Worm (Caenorhabditis elegans) whole organism, L3 larva: Measurements from ENCODE around the gene nspc-19.

ENCODE experiments used
- R02D3.7 ChIP-seq: fragments of 150-350 bp; optimal IDR thresholded peaks from 2 replicates; lab custom pipeline; 2014; ENCODE audit warnings: missing biosample characterization, missing genetic modification characterization
- ZK546.5 ChIP-seq: sonication (generic microtip); optimal IDR thresholded peaks from 2 replicates; lab custom pipeline; 2017; ENCODE audit warnings: missing biosample characterization, missing genetic modification characterization
- aly-2 ChIP-seq: fragments of 150-350 bp; optimal IDR thresholded peaks from 2 replicates; lab custom pipeline; 2014; ENCODE audit warnings: missing biosample characterization, missing genetic modification characterization
- ama-1 ChIP-seq: fragments of 150-350 bp; optimal IDR thresholded peaks from 2 replicates; lab custom pipeline; 2018
- ceh-16 ChIP-seq: sonication (generic microtip); optimal IDR thresholded peaks from 2 replicates; lab custom pipeline; 2017; ENCODE audit warnings: missing biosample characterization, missing genetic modification characterization
- ceh-28 ChIP-seq: fragments of 150-350 bp; optimal IDR thresholded peaks from 2 replicates; lab custom pipeline; 2014; ENCODE audit warnings: missing biosample characterization, missing genetic modification reagents, missing genetic modification characterization
- ceh-9 ChIP-seq: sonication (generic microtip); optimal IDR thresholded peaks from 2 replicates; lab custom pipeline; 2018; ENCODE audit warnings: missing biosample characterization, missing genetic modification characterization
- egl-27 ChIP-seq: sonication (generic microtip); optimal IDR thresholded peaks from 4 replicates; lab custom pipeline; 2017; ENCODE audit warnings: missing biosample characterization, missing genetic modification reagents, missing genetic modification characterization
- egl-5 ChIP-seq: fragments of 150-350 bp; optimal IDR thresholded peaks from 2 replicates; lab custom pipeline; 2017; ENCODE audit warnings: missing biosample characterization, missing genetic modification reagents, missing genetic modification characterization, inconsistent platforms
- elt-1 ChIP-seq: fragments of 150-350 bp; optimal IDR thresholded peaks from 2 replicates; lab custom pipeline; 2014; ENCODE audit warnings: missing biosample characterization, missing genetic modification characterization
- elt-2 ChIP-seq: sonication (generic microtip); optimal IDR thresholded peaks from 2 replicates; lab custom pipeline; 2016; ENCODE audit warnings: missing genetic modification reagents, mild to moderate bottlenecking, missing genetic modification characterization, missing compliant biosample characterization
- eor-1 ChIP-seq, 2 experiments: fragments of 150-350 bp; optimal IDR thresholded peaks; 2 replicates each; lab custom pipeline; 2014 to 2018; ENCODE audit warnings: missing biosample characterization in 2 of 2, missing genetic modification characterization in 2 of 2
- fkh-10 ChIP-seq: sonication (generic microtip); optimal IDR thresholded peaks from 2 replicates; lab custom pipeline; 2017; ENCODE audit warnings: missing biosample characterization, missing genetic modification reagents, missing genetic modification characterization
- jun-1 ChIP-seq: fragments of 150-350 bp; optimal IDR thresholded peaks from 2 replicates; lab custom pipeline; 2014; ENCODE audit warnings: missing biosample characterization, missing genetic modification reagents, missing genetic modification characterization
- lin-15B ChIP-seq: fragments of 150-350 bp; optimal IDR thresholded peaks from 2 replicates; lab custom pipeline; 2014; ENCODE audit warnings: missing biosample characterization, missing genetic modification characterization
- lin-39 ChIP-seq: fragments of 150-350 bp; optimal IDR thresholded peaks from 2 replicates; lab custom pipeline; 2018; ENCODE audit warnings: missing biosample characterization, missing genetic modification reagents, missing genetic modification characterization
- mdl-1 ChIP-seq: fragments of 150-350 bp; optimal IDR thresholded peaks from 2 replicates; lab custom pipeline; 2014; ENCODE audit warnings: missing biosample characterization, missing genetic modification characterization
- mml-1 ChIP-seq: fragments of 150-350 bp; sonication (generic microtip); optimal IDR thresholded peaks from 3 replicates; lab custom pipeline; 2014; ENCODE audit warnings: missing biosample characterization, missing genetic modification characterization
- nfya-1 ChIP-seq: sonication (generic microtip); optimal IDR thresholded peaks from 2 replicates; lab custom pipeline; 2017; ENCODE audit warnings: missing genetic modification characterization, mild to moderate bottlenecking, missing compliant biosample characterization, antibody characterized with exemption, moderate library complexity; ENCODE audit not compliant: insufficient read depth
- nhr-11 ChIP-seq: fragments of 150-350 bp; optimal IDR thresholded peaks from 2 replicates; lab custom pipeline; 2014; ENCODE audit warnings: missing biosample characterization, missing genetic modification characterization
- nhr-12 ChIP-seq: fragments of 150-350 bp; optimal IDR thresholded peaks from 2 replicates; lab custom pipeline; 2014; ENCODE audit warnings: missing biosample characterization, missing genetic modification characterization
- nhr-23 ChIP-seq: fragments of 150-350 bp; optimal IDR thresholded peaks from 2 replicates; lab custom pipeline; 2014; ENCODE audit warnings: missing biosample characterization, missing genetic modification reagents, missing genetic modification characterization
- nhr-237 ChIP-seq: fragments of 150-350 bp; optimal IDR thresholded peaks from 2 replicates; lab custom pipeline; 2014; ENCODE audit warnings: missing biosample characterization, missing genetic modification characterization
- nhr-25 ChIP-seq: sonication (generic microtip); optimal IDR thresholded peaks from 2 replicates; lab custom pipeline; 2017; ENCODE audit warnings: missing biosample characterization, missing genetic modification characterization
- nhr-28 ChIP-seq: fragments of 150-350 bp; optimal IDR thresholded peaks from 2 replicates; lab custom pipeline; 2014; ENCODE audit warnings: missing biosample characterization, missing genetic modification characterization
- nhr-43 ChIP-seq: sonication (generic microtip); optimal IDR thresholded peaks from 2 replicates; lab custom pipeline; 2016; ENCODE audit warnings: mild to moderate bottlenecking, missing genetic modification characterization, missing compliant biosample characterization; ENCODE audit not compliant: poor library complexity, severe bottlenecking
- nhr-77 ChIP-seq: fragments of 150-350 bp; optimal IDR thresholded peaks from 2 replicates; lab custom pipeline; 2014; ENCODE audit warnings: missing biosample characterization, missing genetic modification characterization
- pha-4 ChIP-seq: fragments of 150-350 bp; optimal IDR thresholded peaks from 2 replicates; lab custom pipeline; 2014; ENCODE audit warnings: missing biosample characterization, missing genetic modification reagents, missing genetic modification characterization
- pqm-1 ChIP-seq: fragments of 150-350 bp; optimal IDR thresholded peaks from 2 replicates; lab custom pipeline; 2017; ENCODE audit warnings: missing biosample characterization, missing genetic modification characterization, inconsistent platforms
- tbx-2 ChIP-seq: sonication (generic microtip); optimal IDR thresholded peaks from 2 replicates; lab custom pipeline; 2016; ENCODE audit warnings: mild to moderate bottlenecking, missing genetic modification characterization, missing compliant biosample characterization
- unc-39 ChIP-seq: sonication (generic microtip); optimal IDR thresholded peaks from 4 replicates; lab custom pipeline; 2017; ENCODE audit warnings: missing biosample characterization, missing genetic modification characterization
- unc-62 ChIP-seq: fragments of 150-350 bp; sonication (generic microtip); optimal IDR thresholded peaks from 4 replicates; lab custom pipeline; 2014; ENCODE audit warnings: missing biosample characterization, missing genetic modification reagents, missing genetic modification characterization
- zag-1 ChIP-seq: fragments of 150-350 bp; optimal IDR thresholded peaks from 2 replicates; lab custom pipeline; 2014; ENCODE audit warnings: missing biosample characterization, missing genetic modification characterization
- ztf-11 ChIP-seq: fragments of 150-350 bp; optimal IDR thresholded peaks from 2 replicates; lab custom pipeline; 2014; ENCODE audit warnings: missing biosample characterization, missing genetic modification characterization
- ztf-4 ChIP-seq: fragments of 150-350 bp; optimal IDR thresholded peaks from 2 replicates; lab custom pipeline; 2014; ENCODE audit warnings: missing biosample characterization, missing genetic modification characterization

Gene nspc-19

DNA sequence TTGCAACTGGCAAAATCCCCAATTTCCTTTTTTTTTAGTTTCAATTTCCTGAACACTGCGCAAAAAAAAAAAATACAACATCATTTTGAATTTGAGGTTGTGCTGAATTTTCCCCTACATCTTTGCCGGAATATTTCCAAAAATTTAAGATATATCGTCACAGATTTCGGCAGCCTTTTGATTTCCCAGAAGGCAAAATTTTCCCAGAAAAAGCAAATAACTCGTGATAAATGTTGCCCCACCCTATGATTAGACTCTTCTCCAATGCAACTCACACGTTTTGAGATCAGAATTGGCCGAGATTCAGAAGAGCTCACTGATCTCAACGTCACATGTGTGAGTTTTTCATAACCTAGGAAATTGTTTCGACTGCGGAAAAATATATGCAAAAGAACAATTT lies 36.1 kb upstream of the nspc-19 start:
- TF ChIP-seq nhr-23 (tag; lab: Kevin White, UChicago) (no peak), tbx-2 (no peak), jun-1 (tag; lab: Kevin White, UChicago) (no peak), unc-62 (GFP tag; lab: Kevin White, UChicago) (no peak), nhr-12 (tag; lab: Kevin White, UChicago) (no peak), lin-39 (tag; lab: Kevin White, UChicago) (no peak), nhr-237 (no peak), mml-1 (tag; lab: Kevin White, UChicago) (no peak), nfya-1 (no peak), pqm-1 (no peak), ama-1 (lab: Kevin White, UChicago) (no peak), nhr-43 (tag; lab: Kevin White, UChicago) (no peak), ceh-28 (tag; lab: Kevin White, UChicago) (no peak), ceh-9 (tag; lab: Kevin White, UChicago) (no peak), R02D3.7 (no peak), nhr-28 (tag; lab: Kevin White, UChicago) (no peak), eor-1 (tag; optimal IDR thresholded peaks at IDR 0.05; lab: Kevin White, UChicago) (no peak), elt-1 (tag; lab: Kevin White, UChicago) (no peak), mdl-1 (tag; lab: Kevin White, UChicago) (no peak), zag-1 (no peak)

DNA sequence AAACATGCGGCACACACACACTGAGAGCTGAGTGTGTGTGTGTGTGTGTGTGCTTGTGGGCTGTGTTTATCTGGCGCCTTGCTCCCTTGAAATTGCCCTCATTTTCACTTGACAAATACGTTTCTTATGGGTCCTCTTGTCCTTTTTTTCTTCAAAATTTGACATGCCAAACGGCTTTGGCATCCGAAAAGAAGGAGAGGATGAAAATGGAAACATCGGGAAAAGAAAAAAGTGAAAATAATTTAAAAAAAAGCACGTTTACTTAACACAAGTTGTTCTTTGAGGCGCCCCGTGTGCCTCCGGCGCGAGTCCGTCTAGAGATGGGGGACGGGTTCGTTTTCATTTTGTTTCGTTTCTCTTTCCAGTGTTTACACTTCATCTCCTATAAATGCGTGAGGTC lies 33.4 kb upstream of the nspc-19 start:
- TF ChIP-seq lin-39 (tag; lab: Kevin White, UChicago) (peak; percentile 61), fkh-10 (GFP tag; lab: Kevin White, UChicago) (no peak), pha-4 (tag; lab: Kevin White, UChicago) (peak; percentile 41), nfya-1 (peak; percentile 9), nhr-77 (no peak)

DNA sequence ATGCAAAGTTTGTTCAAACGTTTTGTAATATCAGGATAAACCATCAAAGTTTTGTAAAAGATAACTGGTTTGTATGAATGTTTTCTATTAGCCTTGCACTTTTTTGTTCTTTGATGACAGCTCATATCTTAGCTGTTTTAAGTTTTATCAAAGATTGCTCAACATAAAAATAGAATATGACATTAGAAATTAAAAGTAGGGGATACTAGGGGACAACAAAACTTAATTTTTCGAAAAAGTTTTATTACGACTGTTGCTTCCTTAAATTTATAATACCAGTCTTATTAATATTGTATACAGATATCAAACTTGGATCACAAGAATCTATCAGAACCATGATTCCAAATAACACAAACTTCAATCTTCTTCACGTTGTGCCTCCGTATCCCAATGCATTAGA lies 32.7 kb upstream of the nspc-19 start, which contains the start of gene ztf-14:
TSS of gene ztf-14 (plus strand) at position 301 of the 400 bp plus-strand sequence.
- TF ChIP-seq lin-15B (tag; lab: Kevin White, UChicago) (no peak), nhr-43 (tag; lab: Kevin White, UChicago) (no peak)

DNA sequence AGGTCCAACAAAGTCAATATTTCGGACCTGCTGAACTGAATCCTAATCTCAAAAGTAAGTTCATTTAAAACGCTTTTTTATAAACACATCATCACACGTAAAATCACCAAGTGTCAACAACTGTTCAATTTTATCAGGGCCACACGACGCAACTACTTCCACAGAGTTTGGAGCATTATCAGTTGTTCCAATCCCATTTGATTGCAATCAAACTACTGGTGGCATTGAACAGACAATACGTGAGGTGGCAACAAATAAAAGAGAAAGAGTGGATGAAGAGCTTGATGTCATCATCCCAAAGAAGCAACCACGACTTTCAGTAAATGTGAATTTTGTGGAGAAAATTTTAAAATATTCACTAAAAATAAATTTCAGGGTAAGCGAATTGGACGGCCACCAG lies 32.0 kb upstream of the nspc-19 start:
- TF ChIP-seq ztf-11 (tag; lab: Kevin White, UChicago): no peak
- TF ChIP-seq unc-39 (tag; lab: Kevin White, UChicago): no peak
- TF ChIP-seq nhr-12 (tag; lab: Kevin White, UChicago): no peak
- no peak for TF ChIP-seq nfya-1
- TF ChIP-seq egl-5 (tag; lab: Kevin White, UChicago): peak; percentile 81
- no peak for TF ChIP-seq aly-2 (tag; lab: Kevin White, UChicago)

DNA sequence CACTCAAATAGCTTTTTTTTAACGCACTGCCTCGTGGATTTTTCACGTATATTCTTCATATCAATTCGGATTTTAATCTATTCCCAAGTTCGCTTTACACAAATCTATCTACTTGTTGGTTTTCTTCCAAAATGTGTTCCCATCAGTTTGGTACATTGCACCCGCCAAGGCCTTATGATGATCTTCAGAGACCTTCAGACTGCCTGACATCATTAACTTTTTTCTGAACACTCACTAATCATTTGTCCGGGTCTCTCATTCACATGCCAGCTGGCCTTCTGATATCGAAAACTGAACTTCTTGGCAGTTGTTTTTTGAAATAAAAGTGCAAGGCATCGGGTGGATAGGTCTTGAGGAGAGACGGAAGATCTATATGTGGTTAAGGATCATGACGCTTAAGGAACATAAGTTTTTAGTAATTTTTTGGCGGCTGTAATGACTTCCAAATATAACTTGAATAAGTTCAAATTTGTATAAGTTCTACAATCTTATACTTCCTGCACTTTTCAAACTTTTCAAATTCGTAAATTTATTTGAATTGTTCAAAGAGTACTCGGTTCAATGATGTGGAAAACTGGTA lies 28.6 kb upstream of the nspc-19 start:
- TF ChIP-seq ztf-4: no peak
- peak; percentile 5 for TF ChIP-seq nhr-43 (tag; lab: Kevin White, UChicago)
- no peak for TF ChIP-seq ZK546.5 (tag; lab: Kevin White, UChicago)
- no peak for TF ChIP-seq ceh-16 (tag; lab: Kevin White, UChicago)
- peak; percentile 53 for TF ChIP-seq nhr-25 (tag; lab: Kevin White, UChicago)
- no peak for TF ChIP-seq nhr-23 (tag; lab: Kevin White, UChicago)

DNA sequence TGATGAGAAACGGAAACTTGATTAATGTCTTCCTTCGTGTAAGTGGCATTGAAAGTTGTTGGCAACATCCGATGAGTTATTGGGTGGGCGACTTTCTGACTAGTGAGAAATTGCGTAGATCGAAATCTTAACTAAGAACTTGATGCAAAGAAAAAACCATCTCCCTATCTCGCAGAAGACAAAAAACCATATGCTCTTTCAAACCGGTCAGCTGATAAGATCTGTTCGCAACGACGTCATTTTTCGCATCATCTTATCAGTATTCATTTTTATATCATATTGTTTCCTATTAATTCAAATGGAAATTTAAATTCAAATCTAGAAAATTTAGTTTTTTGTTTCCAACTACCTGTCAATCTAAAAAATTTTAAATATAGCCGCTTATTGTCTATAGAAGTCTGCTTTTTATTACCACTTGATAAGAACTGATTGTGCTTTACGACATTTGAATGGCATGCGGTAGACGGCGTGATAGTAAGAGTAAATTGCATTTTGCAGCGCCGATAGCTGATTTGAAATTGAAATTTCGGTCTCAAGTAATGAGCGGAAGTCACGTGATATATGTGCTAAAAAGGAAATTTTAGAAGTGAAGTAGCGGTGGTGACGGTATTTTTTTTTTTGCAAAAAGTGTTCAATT lies 28.0 kb upstream of the nspc-19 start:
- TF ChIP-seq pqm-1 (peak; percentile 17), nhr-11 (tag; lab: Kevin White, UChicago) (no peak), nhr-25 (tag; lab: Kevin White, UChicago) (peak; percentile 72), egl-27 (tag; lab: Kevin White, UChicago) (peak; percentile 36), nhr-23 (tag; lab: Kevin White, UChicago) (no peak), elt-1 (tag; lab: Kevin White, UChicago) (peak; percentile 84), elt-2 (tag; lab: Kevin White, UChicago) (peak; percentile 99), pha-4 (tag; lab: Kevin White, UChicago) (peak; percentile 14)
